Worm (Caenorhabditis elegans) whole organism, L2 larva: ENCODE measurements around the gene cox-10.

ENCODE experiments used
- F13H6.1 ChIP-seq: sonication (generic microtip); optimal IDR thresholded peaks from 2 replicates; lab custom pipeline; 2016; ENCODE audit warnings: missing genetic modification characterization, missing compliant biosample characterization
- R02D3.7 ChIP-seq: fragments of 150-350 bp; optimal IDR thresholded peaks from 2 replicates; lab custom pipeline; 2014; ENCODE audit warnings: missing biosample characterization, missing genetic modification characterization
- Y55F3AM.14 ChIP-seq: fragments of 200-800 bp; sonication (Bioruptor generic); optimal IDR thresholded peaks from 2 replicates; lab custom pipeline; 2018; ENCODE audit warnings: mild to moderate bottlenecking, missing genetic modification characterization, missing compliant biosample characterization
- ZK546.5 ChIP-seq: sonication (generic microtip); optimal IDR thresholded peaks from 2 replicates; lab custom pipeline; 2017; ENCODE audit warnings: missing biosample characterization, missing genetic modification characterization
- aly-2 ChIP-seq: fragments of 150-350 bp; optimal IDR thresholded peaks from 2 replicates; lab custom pipeline; 2014; ENCODE audit warnings: missing biosample characterization, missing genetic modification characterization
- blmp-1 ChIP-seq: sonication (generic microtip); optimal IDR thresholded peaks from 2 replicates; lab custom pipeline; 2017; ENCODE audit warnings: missing genetic modification characterization, mild to moderate bottlenecking, missing compliant biosample characterization, antibody characterized with exemption, moderate library complexity; ENCODE audit not compliant: insufficient read depth
- ceh-16 ChIP-seq: fragments of 150-350 bp; optimal IDR thresholded peaks from 2 replicates; lab custom pipeline; 2014; ENCODE audit warnings: missing biosample characterization, missing genetic modification characterization
- ceh-82 ChIP-seq: fragments of 150-350 bp; optimal IDR thresholded peaks from 2 replicates; lab custom pipeline; 2014; ENCODE audit warnings: missing biosample characterization, missing genetic modification characterization
- dmd-4 ChIP-seq: sonication (generic microtip); optimal IDR thresholded peaks from 2 replicates; lab custom pipeline; 2017; ENCODE audit warnings: missing biosample characterization, missing genetic modification characterization
- elt-1 ChIP-seq: fragments of 150-350 bp; optimal IDR thresholded peaks from 2 replicates; lab custom pipeline; 2014; ENCODE audit warnings: missing biosample characterization, missing genetic modification characterization
- elt-3 ChIP-seq: sonication (generic microtip); optimal IDR thresholded peaks from 2 replicates; lab custom pipeline; 2017; ENCODE audit warnings: missing biosample characterization, missing genetic modification characterization
- fos-1 ChIP-seq: fragments of 150-350 bp; optimal IDR thresholded peaks from 2 replicates; lab custom pipeline; 2014; ENCODE audit warnings: missing biosample characterization, missing genetic modification characterization
- gmeb-1 ChIP-seq: fragments of 150-350 bp; optimal IDR thresholded peaks from 2 replicates; lab custom pipeline; 2014; ENCODE audit warnings: missing biosample characterization, missing genetic modification characterization
- lin-13 ChIP-seq: fragments of 150-350 bp; optimal IDR thresholded peaks from 2 replicates; lab custom pipeline; 2014; ENCODE audit warnings: missing biosample characterization, missing genetic modification reagents, missing genetic modification characterization
- lin-39 ChIP-seq: fragments of 150-350 bp; optimal IDR thresholded peaks from 2 replicates; lab custom pipeline; 2014; ENCODE audit warnings: missing biosample characterization, missing genetic modification reagents, missing genetic modification characterization
- lsy-2 ChIP-seq, 2 experiments: fragments of 150-350 bp in 1 of 2; sonication (generic microtip) in 1 of 2; optimal IDR thresholded peaks; 2 replicates each; lab custom pipeline; 2014 to 2017; ENCODE audit warnings: missing biosample characterization in 2 of 2, missing genetic modification characterization in 2 of 2
- mab-5 ChIP-seq: fragments of 150-350 bp; optimal IDR thresholded peaks from 2 replicates; lab custom pipeline; 2014; ENCODE audit warnings: missing biosample characterization, missing genetic modification characterization
- mbf-1 ChIP-seq: sonication (generic microtip); optimal IDR thresholded peaks from 2 replicates; lab custom pipeline; 2017; ENCODE audit warnings: missing biosample characterization, missing genetic modification characterization
- mdl-1 ChIP-seq, 2 experiments: fragments of 150-350 bp in 1 of 2; sonication (generic microtip) in 1 of 2; optimal IDR thresholded peaks; 2 replicates each; lab custom pipeline; 2017; ENCODE audit warnings: missing biosample characterization in 2 of 2, missing genetic modification characterization in 2 of 2
- nhr-10 ChIP-seq: sonication (generic microtip); optimal IDR thresholded peaks from 2 replicates; lab custom pipeline; 2017; ENCODE audit warnings: missing biosample characterization, missing genetic modification characterization
- nhr-11 ChIP-seq: fragments of 150-350 bp; optimal IDR thresholded peaks from 2 replicates; lab custom pipeline; 2014; ENCODE audit warnings: missing biosample characterization, missing genetic modification characterization
- nhr-12 ChIP-seq: fragments of 150-350 bp; optimal IDR thresholded peaks from 2 replicates; lab custom pipeline; 2014; ENCODE audit warnings: missing biosample characterization, missing genetic modification characterization
- nhr-129 ChIP-seq: fragments of 150-350 bp; optimal IDR thresholded peaks from 2 replicates; lab custom pipeline; 2014; ENCODE audit warnings: missing biosample characterization, missing genetic modification characterization
- nhr-21 ChIP-seq: fragments of 150-350 bp; optimal IDR thresholded peaks from 2 replicates; lab custom pipeline; 2014; ENCODE audit warnings: missing biosample characterization, missing genetic modification characterization
- nhr-23 ChIP-seq: fragments of 150-350 bp; optimal IDR thresholded peaks from 2 replicates; lab custom pipeline; 2014; ENCODE audit warnings: missing biosample characterization, missing genetic modification reagents, missing genetic modification characterization
- nhr-25 ChIP-seq: fragments of 150-350 bp; sonication (generic microtip); optimal IDR thresholded peaks from 3 replicates; lab custom pipeline; 2014; ENCODE audit warnings: missing biosample characterization, missing genetic modification characterization
- nhr-6 ChIP-seq: fragments of 150-350 bp; optimal IDR thresholded peaks from 2 replicates; lab custom pipeline; 2014; ENCODE audit warnings: missing biosample characterization, missing genetic modification characterization
- nhr-77 ChIP-seq: fragments of 150-350 bp; optimal IDR thresholded peaks from 2 replicates; lab custom pipeline; 2014; ENCODE audit warnings: missing biosample characterization, missing genetic modification characterization
- peb-1 ChIP-seq: fragments of 150-350 bp; optimal IDR thresholded peaks from 2 replicates; lab custom pipeline; 2014; ENCODE audit warnings: missing biosample characterization, missing genetic modification characterization
- sem-4 ChIP-seq: fragments of 150-350 bp; optimal IDR thresholded peaks from 2 replicates; lab custom pipeline; 2014; ENCODE audit warnings: missing biosample characterization, missing genetic modification reagents, missing genetic modification characterization
- skn-1 ChIP-seq: sonication (generic microtip); optimal IDR thresholded peaks from 2 replicates; lab custom pipeline; 2017; ENCODE audit warnings: missing biosample characterization, missing genetic modification characterization
- sma-3 ChIP-seq: sonication (generic microtip); optimal IDR thresholded peaks from 2 replicates; lab custom pipeline; 2016; ENCODE audit warnings: missing genetic modification reagents, missing genetic modification characterization, missing compliant biosample characterization
- sma-9 ChIP-seq, 2 experiments: fragments of 150-350 bp in 1 of 2; sonication (generic microtip) in 1 of 2; optimal IDR thresholded peaks; 2 replicates each; lab custom pipeline; 2014 to 2016; ENCODE audit warnings: missing genetic modification characterization in 2 of 2, mild to moderate bottlenecking in 1 of 2, missing biosample characterization in 1 of 2, missing compliant biosample characterization in 1 of 2, missing genetic modification reagents in 1 of 2, moderate library complexity in 1 of 2
- snpc-4 ChIP-seq: fragments of 150-350 bp; optimal IDR thresholded peaks from 2 replicates; lab custom pipeline; 2014; ENCODE audit warnings: missing biosample characterization, missing genetic modification characterization
- unc-39 ChIP-seq: fragments of 150-350 bp; optimal IDR thresholded peaks from 2 replicates; lab custom pipeline; 2014; ENCODE audit warnings: missing biosample characterization, missing genetic modification characterization
- unc-55 ChIP-seq: fragments of 150-350 bp; sonication (generic microtip); optimal IDR thresholded peaks from 3 replicates; lab custom pipeline; 2014; ENCODE audit warnings: missing biosample characterization, missing genetic modification reagents, missing genetic modification characterization
- unc-62 ChIP-seq: fragments of 150-350 bp; optimal IDR thresholded peaks from 2 replicates; lab custom pipeline; 2014; ENCODE audit warnings: missing biosample characterization, missing genetic modification reagents, missing genetic modification characterization
- zag-1 ChIP-seq: fragments of 150-350 bp; optimal IDR thresholded peaks from 2 replicates; lab custom pipeline; 2014; ENCODE audit warnings: missing biosample characterization, missing genetic modification characterization
- ztf-4 ChIP-seq: fragments of 150-350 bp; optimal IDR thresholded peaks from 2 replicates; lab custom pipeline; 2014; ENCODE audit warnings: missing biosample characterization, missing genetic modification characterization

Gene cox-10

ce11 chrII:12670877-12671864, 8.6 kb upstream of the cox-10 start:
- TF ChIP-seq aly-2 (tag; lab: Kevin White, UChicago) (no peak), Y55F3AM.14 (no peak)

- no peak for TF ChIP-seq unc-39 (tag; lab: Kevin White, UChicago)
- TF ChIP-seq elt-3 (tag; lab: Kevin White, UChicago), result no peak
- no peak for TF ChIP-seq lin-13
- no peak for TF ChIP-seq nhr-12
- no peak for TF ChIP-seq peb-1
- TF ChIP-seq sma-3 (GFP tag; lab: Kevin White, UChicago), result no peak
- TF ChIP-seq elt-1 (tag; lab: Kevin White, UChicago), result no peak
- TF ChIP-seq zag-1 (tag; lab: Kevin White, UChicago), result no peak
- TF ChIP-seq lin-39 (tag; lab: Kevin White, UChicago), result no peak
- no peak for TF ChIP-seq lsy-2 (tag; optimal IDR thresholded peaks at IDR 0.05; lab: Kevin White, UChicago)
- no peak for TF ChIP-seq aly-2 (tag; lab: Kevin White, UChicago)
- no peak for TF ChIP-seq fos-1 (tag; lab: Kevin White, UChicago)
- no peak for TF ChIP-seq ztf-4
- TF ChIP-seq nhr-6 (tag; lab: Kevin White, UChicago), result no peak
- TF ChIP-seq sma-9 (GFP tag; optimal IDR thresholded peaks at IDR 0.05; lab: Kevin White, UChicago), result no peak
- no peak for TF ChIP-seq sma-9 (tag; optimal IDR thresholded peaks at IDR 0.05; lab: Kevin White, UChicago)
- no peak for TF ChIP-seq gmeb-1 (tag; lab: Kevin White, UChicago)
- no peak for TF ChIP-seq nhr-23 (tag; lab: Kevin White, UChicago)
- TF ChIP-seq R02D3.7 (tag; lab: Kevin White, UChicago), result no peak
Observed at ce11 chrII:12671892-12672291, 7.9 kb upstream of the cox-10 start.

ce11 chrII:12672512-12672911, 7.2 kb upstream of the cox-10 start:
- no peak for TF ChIP-seq fos-1 (tag; lab: Kevin White, UChicago)
- no peak for TF ChIP-seq nhr-25
- no peak for TF ChIP-seq Y55F3AM.14
- no peak for TF ChIP-seq nhr-77 (tag; lab: Kevin White, UChicago)
- no peak for TF ChIP-seq gmeb-1 (tag; lab: Kevin White, UChicago)
- no peak for TF ChIP-seq nhr-11
- no peak for TF ChIP-seq nhr-10 (tag; lab: Kevin White, UChicago)
- no peak for TF ChIP-seq lin-39 (tag; lab: Kevin White, UChicago)
- no peak for TF ChIP-seq dmd-4 (tag; lab: Kevin White, UChicago)
- no peak for TF ChIP-seq sem-4 (tag; lab: Kevin White, UChicago)
- TF ChIP-seq snpc-4 (tag; lab: Kevin White, UChicago), result no peak
- TF ChIP-seq peb-1, result no peak
- no peak for TF ChIP-seq lin-13
- no peak for TF ChIP-seq sma-9 (GFP tag; optimal IDR thresholded peaks at IDR 0.05; lab: Kevin White, UChicago)
- no peak for TF ChIP-seq sma-9 (tag; optimal IDR thresholded peaks at IDR 0.05; lab: Kevin White, UChicago)
- no peak for TF ChIP-seq nhr-21 (tag; lab: Kevin White, UChicago)
- TF ChIP-seq nhr-23 (tag; lab: Kevin White, UChicago), result no peak
- no peak for TF ChIP-seq ceh-82
- TF ChIP-seq aly-2 (tag; lab: Kevin White, UChicago), result no peak
- TF ChIP-seq unc-39 (tag; lab: Kevin White, UChicago), result no peak

- TF ChIP-seq Y55F3AM.14 (no peak), zag-1 (tag; lab: Kevin White, UChicago) (no peak), gmeb-1 (tag; lab: Kevin White, UChicago) (no peak), sma-3 (GFP tag; lab: Kevin White, UChicago) (no peak), skn-1 (tag; lab: Kevin White, UChicago) (no peak), mab-5 (tag; lab: Kevin White, UChicago) (no peak), nhr-129 (no peak), ceh-82 (no peak), nhr-25 (no peak), unc-62 (GFP tag; lab: Kevin White, UChicago) (no peak), mbf-1 (tag; lab: Kevin White, UChicago) (no peak), ZK546.5 (no peak), unc-55 (GFP tag; lab: Kevin White, UChicago) (no peak), unc-39 (tag; lab: Kevin White, UChicago) (no peak), blmp-1 (tag; lab: Kevin White, UChicago) (no peak), ceh-16 (no peak), F13H6.1 (tag; lab: Kevin White, UChicago) (no peak), mdl-1 (tag; optimal IDR thresholded peaks at IDR 0.05; lab: Kevin White, UChicago) (no peak)
Observed at ce11 chrII:12673311-12673710, 6.4 kb upstream of the cox-10 start.
